ENCODE assay signal across 1 fruit fly cellular context in genomic region chr3L:20395257-20395909, dm6.
TF ChIP-seq lines count a peak whose summit lies in the region.

No protein-coding gene starts in this region.

TF ChIP-seq in whole organism, embryonic, 481 proteins besides CTCF, POLR2A, EP300 and RAD21 (continued from another document and continues in another):
- TF ChIP-seq CG2199 (GFP tag; IDR thresholded peaks at IDR 0.05; lab: Robert Waterston, UW) (peak; percentile 89; the same call in 2 of the 3 replicates), C15 (GFP tag; IDR thresholded peaks at IDR 0.05; lab: Robert Waterston, UW) (no peak), B-H1 (GFP tag; IDR thresholded peaks at IDR 0.05; lab: Robert Waterston, UW) (no peak), ERR (GFP tag; optimal IDR thresholded peaks at IDR 0.05; lab: Kevin White, UChicago) (no peak), unc-4 (GFP tag; IDR thresholded peaks at IDR 0.05; lab: Robert Waterston, UW; ENCODE audit: partially characterized antibody) (no peak), kah (GFP tag; optimal IDR thresholded peaks at IDR 0.05; lab: Kevin White, UChicago) (no peak), CG3407 (GFP tag; optimal IDR thresholded peaks at IDR 0.05; lab: Kevin White, UChicago) (no peak), Drgx (GFP tag; IDR thresholded peaks at IDR 0.05; lab: Robert Waterston, UW) (0 out of 2 replicates have a peak, but pooled peaks have one; percentile 38), CG7745 (tag; optimal IDR thresholded peaks at IDR 0.05; lab: Kevin White, UChicago) (no peak), CG12391 (tag; optimal IDR thresholded peaks at IDR 0.05; lab: Kevin White, UChicago) (peak; percentile 38), chif (GFP tag; optimal IDR thresholded peaks at IDR 0.05; lab: Kevin White, UChicago) (peak in 1 of 2 experiments; percentile 2), CG4854 (GFP tag; optimal IDR thresholded peaks at IDR 0.05; lab: Kevin White, UChicago) (no peak), H2.0 (GFP tag; IDR thresholded peaks at IDR 0.05; lab: Robert Waterston, UW) (no peak), Hsf (GFP tag; optimal IDR thresholded peaks at IDR 0.05; lab: Kevin White, UChicago) (peak; percentile 62), fd102C (GFP tag; optimal IDR thresholded peaks at IDR 0.05; lab: Kevin White, UChicago) (no peak), insv (GFP tag; optimal IDR thresholded peaks at IDR 0.05; lab: Kevin White, UChicago) (no peak), CG17802 (tag; optimal IDR thresholded peaks at IDR 0.05; lab: Kevin White, UChicago) (no peak), Ets65A (GFP tag; lab: Kevin White, UChicago) (peak; percentile 31), CG12219 (GFP tag; optimal IDR thresholded peaks at IDR 0.05; lab: Kevin White, UChicago) (no peak), CG14860 (GFP tag; IDR thresholded peaks at IDR 0.05; lab: Robert Waterston, UW; ENCODE audit: partially characterized antibody) (no peak), Nf-YB (GFP tag; optimal IDR thresholded peaks at IDR 0.05; lab: Kevin White, UChicago) (no peak), CG32772 (GFP tag; IDR thresholded peaks at IDR 0.05; lab: Robert Waterston, UW) (no peak), CG7928 (GFP tag; optimal IDR thresholded peaks at IDR 0.05; lab: Kevin White, UChicago) (no peak), zf30C (GFP tag; optimal IDR thresholded peaks at IDR 0.05; lab: Kevin White, UChicago) (peak; percentile 9), CG9817 (tag; optimal IDR thresholded peaks at IDR 0.05; lab: Kevin White, UChicago) (no peak), MBD-R2 (GFP tag; IDR thresholded peaks at IDR 0.05; lab: Robert Waterston, UW) (peak; percentile 42; the same call in 1 of the 2 replicates), Nf-YA (GFP tag; IDR thresholded peaks at IDR 0.05; lab: Robert Waterston, UW) (no peak), CG8765 (GFP tag; IDR thresholded peaks at IDR 0.05; lab: Robert Waterston, UW) (peak; percentile 44; the same call in 1 of the 2 replicates), CG12659 (GFP tag; optimal IDR thresholded peaks at IDR 0.05; lab: Kevin White, UChicago) (peak; percentile 57), Hand (GFP tag; optimal IDR thresholded peaks at IDR 0.05; lab: Kevin White, UChicago) (peak; percentile 61), CG8388 (GFP tag; optimal IDR thresholded peaks at IDR 0.05; lab: Kevin White, UChicago) (no peak), gcm2 (GFP tag; optimal IDR thresholded peaks at IDR 0.05; lab: Kevin White, UChicago) (no peak), so (GFP tag; IDR thresholded peaks at IDR 0.05; lab: Robert Waterston, UW) (peak; percentile 38; the same call in 2 of the 3 replicates), Aef1 (GFP tag; IDR thresholded peaks at IDR 0.05; lab: Robert Waterston, UW) (peak; percentile 33; the same call in 1 of the 3 replicates), gsb-n (tag; optimal IDR thresholded peaks at IDR 0.05; lab: Kevin White, UChicago) (no peak), Neu2 (GFP tag; optimal IDR thresholded peaks at IDR 0.05; lab: Kevin White, UChicago; ENCODE audit: borderline replicate concordance) (no peak), Dip3 (GFP tag; optimal IDR thresholded peaks at IDR 0.05; lab: Kevin White, UChicago) (peak; percentile 80), CG16779 (GFP tag; IDR thresholded peaks at IDR 0.05; lab: Robert Waterston, UW) (no peak), peb (GFP tag; IDR thresholded peaks at IDR 0.05; lab: Robert Waterston, UW) (no peak), shn (GFP tag; optimal IDR thresholded peaks at IDR 0.05; lab: Kevin White, UChicago) (peak; percentile 29), CG2116 (GFP tag; optimal IDR thresholded peaks at IDR 0.05; lab: Kevin White, UChicago) (no peak), CG6765 (GFP tag; optimal IDR thresholded peaks at IDR 0.05; lab: Kevin White, UChicago) (peak; percentile 34), CG18476 (GFP tag; optimal IDR thresholded peaks at IDR 0.05; lab: Kevin White, UChicago) (peak; percentile 31), Lim3 (GFP tag; IDR thresholded peaks at IDR 0.05; lab: Robert Waterston, UW) (no peak), CG6791 (GFP tag; IDR thresholded peaks at IDR 0.05; lab: Robert Waterston, UW; ENCODE audit: partially characterized antibody) (no peak), dimm (GFP tag; IDR thresholded peaks at IDR 0.05; lab: Robert Waterston, UW) (no peak), CG11696 (GFP tag; IDR thresholded peaks at IDR 0.05; lab: Robert Waterston, UW) (no peak), fd64A (GFP tag; optimal IDR thresholded peaks at IDR 0.05; lab: Kevin White, UChicago) (no peak), CG7839 (tag; optimal IDR thresholded peaks at IDR 0.05; lab: Kevin White, UChicago) (peak; percentile 63), CG1792 (GFP tag; optimal IDR thresholded peaks at IDR 0.05; lab: Kevin White, UChicago) (peak; percentile 25), Trl (optimal IDR thresholded peaks at IDR 0.05; lab: Kevin White, UChicago) (peak in 1 of 2 experiments; percentile 5), Trl (GFP tag; optimal IDR thresholded peaks at IDR 0.05; lab: Kevin White, UChicago) (no peak), fd96Cb (tag; optimal IDR thresholded peaks at IDR 0.05; lab: Kevin White, UChicago) (peak; percentile 9), Hr51 (GFP tag; optimal IDR thresholded peaks at IDR 0.05; lab: Kevin White, UChicago) (peak; percentile 28 to 62), tx (GFP tag; optimal IDR thresholded peaks at IDR 0.05; lab: Kevin White, UChicago) (no peak), danr (GFP tag; IDR thresholded peaks at IDR 0.05; lab: Robert Waterston, UW) (no peak), fru (optimal IDR thresholded peaks at IDR 0.05; lab: Kevin White, UChicago) (no peak), Taf1 (GFP tag; IDR thresholded peaks at IDR 0.05; lab: Robert Waterston, UW) (no peak), slou (GFP tag; optimal IDR thresholded peaks at IDR 0.05; lab: Kevin White, UChicago) (no peak), CG10431 (GFP tag; optimal IDR thresholded peaks at IDR 0.05; lab: Kevin White, UChicago) (peak; percentile 63), lilli (GFP tag; optimal IDR thresholded peaks at IDR 0.05; lab: Kevin White, UChicago) (peak; percentile 80), fd3F (GFP tag; optimal IDR thresholded peaks at IDR 0.05; lab: Kevin White, UChicago) (peak; percentile 7), CG10321 (GFP tag; IDR thresholded peaks at IDR 0.05; lab: Robert Waterston, UW) (no peak), bigmax (GFP tag; optimal IDR thresholded peaks at IDR 0.05; lab: Kevin White, UChicago) (no peak), Ets97D (GFP tag; optimal IDR thresholded peaks at IDR 0.05; lab: Kevin White, UChicago) (peak; percentile 11), CG9727 (GFP tag; optimal IDR thresholded peaks at IDR 0.05; lab: Kevin White, UChicago) (peak; percentile 57), odd (GFP tag; optimal IDR thresholded peaks at IDR 0.05; lab: Kevin White, UChicago) (no peak), vvl (GFP tag; IDR thresholded peaks at IDR 0.05; lab: Robert Waterston, UW) (peak; percentile 25; the same call in 1 of the 2 replicates), CG10209 (GFP tag; optimal IDR thresholded peaks at IDR 0.05; lab: Kevin White, UChicago) (peak; percentile 40), Elba2 (GFP tag; optimal IDR thresholded peaks at IDR 0.05; lab: Kevin White, UChicago) (no peak), Oaz (GFP tag; IDR thresholded peaks at IDR 0.05; lab: Robert Waterston, UW) (0 out of 2 replicates have a peak, but pooled peaks have one; percentile 6), CG8290 (GFP tag; optimal IDR thresholded peaks at IDR 0.05; lab: Kevin White, UChicago) (no peak), CG8290 (tag; optimal IDR thresholded peaks at IDR 0.05; lab: Kevin White, UChicago) (peak in 1 of 2 experiments; percentile 76), CG3726 (GFP tag; IDR thresholded peaks at IDR 0.05; lab: Robert Waterston, UW) (no peak), CG1603 (tag; optimal IDR thresholded peaks at IDR 0.05; lab: Kevin White, UChicago) (no peak), Sox102F (GFP tag; optimal IDR thresholded peaks at IDR 0.05; lab: Kevin White, UChicago) (peak; percentile 22), sima (GFP tag; optimal IDR thresholded peaks at IDR 0.05; lab: Kevin White, UChicago) (no peak), CG10147 (GFP tag; optimal IDR thresholded peaks at IDR 0.05; lab: Kevin White, UChicago) (peak; percentile 3), CG1233 (GFP tag; optimal IDR thresholded peaks at IDR 0.05; lab: Kevin White, UChicago) (no peak), CG34422 (GFP tag; IDR thresholded peaks at IDR 0.05; lab: Robert Waterston, UW) (no peak), btn (GFP tag; optimal IDR thresholded peaks at IDR 0.05; lab: Kevin White, UChicago) (no peak), crol (GFP tag; IDR thresholded peaks at IDR 0.05; lab: Robert Waterston, UW) (no peak), luna (GFP tag; optimal IDR thresholded peaks at IDR 0.05; lab: Kevin White, UChicago) (no peak), CG14965 (GFP tag; optimal IDR thresholded peaks at IDR 0.05; lab: Kevin White, UChicago; ENCODE audit: borderline replicate concordance) (no peak), stwl (tag; optimal IDR thresholded peaks at IDR 0.05; lab: Kevin White, UChicago) (no peak), CG18011 (GFP tag; optimal IDR thresholded peaks at IDR 0.05; lab: Kevin White, UChicago) (no peak), CG16813 (GFP tag; IDR thresholded peaks at IDR 0.05; lab: Robert Waterston, UW; ENCODE audit: partially characterized antibody) (no peak), wor (GFP tag; IDR thresholded peaks at IDR 0.05; lab: Robert Waterston, UW) (no peak), Dad (GFP tag; optimal IDR thresholded peaks at IDR 0.05; lab: Kevin White, UChicago) (no peak), CG2129 (GFP tag; IDR thresholded peaks at IDR 0.05; lab: Robert Waterston, UW; ENCODE audit: partially characterized antibody) (no peak), dysf (GFP tag; IDR thresholded peaks at IDR 0.05; lab: Robert Waterston, UW) (peak; percentile 58; the same call in 2 of the 3 replicates), CG12155 (GFP tag; optimal IDR thresholded peaks at IDR 0.05; lab: Kevin White, UChicago) (peak; percentile 60), ash1 (GFP tag; optimal IDR thresholded peaks at IDR 0.05; lab: Kevin White, UChicago) (no peak), Mad (GFP tag; optimal IDR thresholded peaks at IDR 0.05; lab: Kevin White, UChicago) (no peak), CoRest (tag; optimal IDR thresholded peaks at IDR 0.05; lab: Kevin White, UChicago) (peak; percentile 57), CG17361 (GFP tag; IDR thresholded peaks at IDR 0.05; lab: Robert Waterston, UW) (peak; percentile 51; the same call in 1 of the 3 replicates), tgo (GFP tag; IDR thresholded peaks at IDR 0.05; lab: Robert Waterston, UW) (no peak; the same call in 2 of the 3 replicates), HHEX (GFP tag; optimal IDR thresholded peaks at IDR 0.05; lab: Kevin White, UChicago) (no peak), CG9797 (GFP tag; optimal IDR thresholded peaks at IDR 0.05; lab: Kevin White, UChicago) (no peak), tio (GFP tag; optimal IDR thresholded peaks at IDR 0.05; lab: Kevin White, UChicago) (peak; percentile 24), Sry-δ (GFP tag; optimal IDR thresholded peaks at IDR 0.05; lab: Kevin White, UChicago) (no peak), salm (tag; optimal IDR thresholded peaks at IDR 0.05; lab: Kevin White, UChicago) (no peak), CG11504 (tag; optimal IDR thresholded peaks at IDR 0.05; lab: Kevin White, UChicago) (peak; percentile 53), nmo (GFP tag; optimal IDR thresholded peaks at IDR 0.05; lab: Kevin White, UChicago) (peak; percentile 33), sd (tag; optimal IDR thresholded peaks at IDR 0.05; lab: Kevin White, UChicago) (peak; percentile 70), crp (GFP tag; optimal IDR thresholded peaks at IDR 0.05; lab: Kevin White, UChicago) (no peak), CG6175 (GFP tag; IDR thresholded peaks at IDR 0.05; lab: Robert Waterston, UW) (no peak), Atf6 (GFP tag; IDR thresholded peaks at IDR 0.05; lab: Robert Waterston, UW) (peak; percentile 75), gt (GFP tag; IDR thresholded peaks at IDR 0.05; lab: Robert Waterston, UW) (no peak), Dip2 (GFP tag; IDR thresholded peaks at IDR 0.05; lab: Robert Waterston, UW) (no peak), Fer2 (tag; optimal IDR thresholded peaks at IDR 0.05; lab: Kevin White, UChicago) (no peak), CG13624 (GFP tag; optimal IDR thresholded peaks at IDR 0.05; lab: Kevin White, UChicago) (peak; percentile 85), ttk (GFP tag; IDR thresholded peaks at IDR 0.05; lab: Robert Waterston, UW) (no peak), eve (GFP tag; optimal IDR thresholded peaks at IDR 0.05; lab: Kevin White, UChicago) (no peak), Optix (GFP tag; IDR thresholded peaks at IDR 0.05; lab: Robert Waterston, UW) (no peak), Hr78 (GFP tag; optimal IDR thresholded peaks at IDR 0.05; lab: Kevin White, UChicago) (no peak), dati (GFP tag; IDR thresholded peaks at IDR 0.05; lab: Robert Waterston, UW) (no peak), hth (optimal IDR thresholded peaks at IDR 0.05; lab: Kevin White, UChicago) (no peak), Hmx (GFP tag; optimal IDR thresholded peaks at IDR 0.05; lab: Kevin White, UChicago) (no peak), GATAe (GFP tag; conservative IDR thresholded peaks at IDR 0.05; lab: Robert Waterston, UW) (no peak; the same call in 1 of the 2 replicates), ewg (GFP tag; optimal IDR thresholded peaks at IDR 0.05; lab: Kevin White, UChicago) (no peak), CG15601 (tag; optimal IDR thresholded peaks at IDR 0.05; lab: Kevin White, UChicago) (no peak), stc (GFP tag; IDR thresholded peaks at IDR 0.05; lab: Robert Waterston, UW) (no peak), nom (GFP tag; optimal IDR thresholded peaks at IDR 0.05; lab: Kevin White, UChicago) (no peak), CG2678 (tag; optimal IDR thresholded peaks at IDR 0.05; lab: Kevin White, UChicago) (peak; percentile 72), TFAM (GFP tag; optimal IDR thresholded peaks at IDR 0.05; lab: Kevin White, UChicago) (no peak), maf-S (GFP tag; optimal IDR thresholded peaks at IDR 0.05; lab: Kevin White, UChicago) (no peak), Bteb2 (GFP tag; optimal IDR thresholded peaks at IDR 0.05; lab: Kevin White, UChicago) (peak; percentile 61), ac (GFP tag; optimal IDR thresholded peaks at IDR 0.05; lab: Kevin White, UChicago) (no peak), MESR4 (GFP tag; optimal IDR thresholded peaks at IDR 0.05; lab: Kevin White, UChicago) (no peak), eyg (GFP tag; optimal IDR thresholded peaks at IDR 0.05; lab: Kevin White, UChicago) (peak; percentile 34), pzg (GFP tag; optimal IDR thresholded peaks at IDR 0.05; lab: Kevin White, UChicago) (no peak), zen (tag; optimal IDR thresholded peaks at IDR 0.05; lab: Kevin White, UChicago) (no peak), CG1647 (GFP tag; optimal IDR thresholded peaks at IDR 0.05; lab: Kevin White, UChicago) (peak; percentile 54), NfI (GFP tag; optimal IDR thresholded peaks at IDR 0.05; lab: Kevin White, UChicago) (peak; percentile 3)
